Fruit fly (Drosophila melanogaster) whole organism, adult: ENCODE data around the gene Ir8a.
A peak's percentile ranks its signal among the peaks of the same experiment; 100 is the strongest.

Source experiments
- CG11617 ChIP-seq: fragments of 200-800 bp; sonication (Bioruptor generic); optimal IDR thresholded peaks from 2 replicates; lab custom pipeline; 2017; ENCODE audit warnings: mild to moderate bottlenecking, missing biosample characterization, missing genetic modification reagents, missing genetic modification characterization
- CG12768 ChIP-seq: fragments of 200-800 bp; sonication (Bioruptor generic); optimal IDR thresholded peaks from 2 replicates; lab custom pipeline; 2017; ENCODE audit warnings: missing biosample characterization, missing genetic modification characterization, mild to moderate bottlenecking, moderate library complexity, missing genetic modification reagents
- CG14711 ChIP-seq: fragments of 200-800 bp; sonication (Bioruptor generic); optimal IDR thresholded peaks from 2 replicates; lab custom pipeline; 2018; ENCODE audit warnings: missing biosample characterization, mild to moderate bottlenecking, missing genetic modification characterization, moderate library complexity
- CG1620 ChIP-seq: fragments of 200-800 bp; sonication (Bioruptor generic); optimal IDR thresholded peaks from 2 replicates; lab custom pipeline; 2016; ENCODE audit warnings: missing biosample characterization, missing genetic modification characterization
- CG33017 ChIP-seq: fragments of 200-800 bp; sonication (Bioruptor generic); optimal IDR thresholded peaks from 2 replicates; lab custom pipeline; 2018; ENCODE audit warnings: missing biosample characterization, mild to moderate bottlenecking, missing genetic modification characterization, moderate library complexity
- CG5204 ChIP-seq: fragments of 200-800 bp; sonication (Bioruptor generic); optimal IDR thresholded peaks from 2 replicates; lab custom pipeline; 2016; ENCODE audit warnings: missing biosample characterization, missing genetic modification characterization
- CG7045 ChIP-seq: fragments of 200-800 bp; sonication (Bioruptor generic); optimal IDR thresholded peaks from 2 replicates; lab custom pipeline; 2017; ENCODE audit warnings: missing biosample characterization, mild to moderate bottlenecking, missing genetic modification characterization
- CG7101 ChIP-seq: fragments of 200-800 bp; sonication (Bioruptor generic); optimal IDR thresholded peaks from 2 replicates; lab custom pipeline; 2018; ENCODE audit warnings: missing biosample characterization, mild to moderate bottlenecking, missing genetic modification characterization, moderate library complexity
- Clk ChIP-seq: fragments of 200-800 bp; sonication (Bioruptor generic); optimal IDR thresholded peaks from 2 replicates; lab custom pipeline; 2017; ENCODE audit warnings: missing biosample characterization, missing genetic modification characterization
- Crg-1 ChIP-seq: fragments of 200-800 bp; sonication (Bioruptor generic); optimal IDR thresholded peaks from 2 replicates; lab custom pipeline; 2016; ENCODE audit warnings: missing biosample characterization, missing genetic modification characterization
- Hr96 ChIP-seq: fragments of 200-800 bp; sonication (Bioruptor generic); optimal IDR thresholded peaks from 2 replicates; lab custom pipeline; 2016; ENCODE audit warnings: missing biosample characterization, missing genetic modification characterization
- Mnt ChIP-seq: fragments of 200-800 bp; sonication (Bioruptor generic); optimal IDR thresholded peaks from 2 replicates; lab custom pipeline; 2016; ENCODE audit warnings: missing biosample characterization, mild to moderate bottlenecking, missing genetic modification characterization
- bab1 ChIP-seq: fragments of 200-800 bp; sonication (Bioruptor generic); optimal IDR thresholded peaks from 3 replicates; lab custom pipeline; 2019; ENCODE audit warnings: missing biosample characterization, mild to moderate bottlenecking, missing genetic modification characterization, moderate library complexity
- cic ChIP-seq: fragments of 200-800 bp; sonication (Bioruptor generic); optimal IDR thresholded peaks from 2 replicates; lab custom pipeline; 2017; ENCODE audit warnings: missing biosample characterization, mild to moderate bottlenecking, missing genetic modification characterization, moderate library complexity
- cnc ChIP-seq, 2 experiments: fragments of >200 bp; optimal IDR thresholded peaks; 2 replicates each; lab custom pipeline; 2017
- kay ChIP-seq: fragments of 200-800 bp; sonication (Bioruptor generic); peaks from one replicate; lab custom pipeline; 2016; ENCODE audit warnings: missing biosample characterization, missing genetic modification characterization, borderline replicate concordance
- ovo ChIP-seq: fragments of 200-800 bp; sonication (Bioruptor generic); optimal IDR thresholded peaks from 2 replicates; lab custom pipeline; 2016; ENCODE audit warnings: missing biosample characterization, missing genetic modification characterization
- pad ChIP-seq: fragments of 200-800 bp; sonication (Bioruptor generic); optimal IDR thresholded peaks from 3 replicates; lab custom pipeline; 2017; ENCODE audit warnings: missing biosample characterization, missing genetic modification characterization, mild to moderate bottlenecking, moderate library complexity, missing genetic modification reagents
- tj ChIP-seq: fragments of 200-800 bp; sonication (Bioruptor generic); optimal IDR thresholded peaks from 3 replicates; lab custom pipeline; 2017; ENCODE audit warnings: missing biosample characterization, mild to moderate bottlenecking, missing genetic modification characterization, moderate library complexity
- toe ChIP-seq: fragments of 200-800 bp; sonication (Bioruptor generic); optimal IDR thresholded peaks from 2 replicates; lab custom pipeline; 2016; ENCODE audit warnings: missing biosample characterization, missing genetic modification characterization

Ir8a gene

DNA sequence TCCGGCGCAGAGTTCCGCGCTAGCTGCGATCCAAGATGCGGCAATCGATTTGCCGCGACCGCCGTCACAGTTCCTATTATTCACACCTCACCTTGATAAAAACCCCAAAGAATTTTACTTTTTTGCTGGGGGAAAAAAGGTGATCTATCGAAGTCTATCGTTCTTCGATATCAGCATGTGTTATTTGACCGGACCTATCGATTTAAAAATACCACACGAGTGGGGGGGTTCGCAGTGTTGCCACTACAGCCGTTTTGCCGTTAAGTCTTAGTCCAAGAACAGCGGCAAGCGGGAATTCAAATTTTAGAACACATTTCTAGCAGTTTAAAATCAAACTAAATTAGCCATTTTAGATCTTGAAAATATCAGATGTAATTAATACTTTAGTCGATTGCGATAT lies 4.2 kb downstream of the Ir8a start, which contains the start of gene CG12121:
Gene CG12121 (minus strand): TSS at position 180 of the 400 bp plus-strand sequence.
- TF ChIP-seq CG14711 (tag; lab: Kevin White, UChicago) = peak; percentile 31
- no peak for TF ChIP-seq tj (GFP tag; lab: Kevin White, UChicago)
- no peak for TF ChIP-seq Mnt (GFP tag; lab: Kevin White, UChicago)
- TF ChIP-seq bab1 (GFP tag; lab: Kevin White, UChicago) = peak; percentile 65
- no peak for TF ChIP-seq CG1620 (GFP tag; lab: Kevin White, UChicago)
- TF ChIP-seq Clk = no peak

- TF ChIP-seq ovo = no peak
- no peak for TF ChIP-seq bab1 (GFP tag; lab: Kevin White, UChicago)
- no peak for TF ChIP-seq tj (GFP tag; lab: Kevin White, UChicago)
- TF ChIP-seq kay (GFP tag; lab: Kevin White, UChicago) = no peak
- TF ChIP-seq CG1620 (GFP tag; lab: Kevin White, UChicago) = no peak
- TF ChIP-seq CG7045 (GFP tag; lab: Kevin White, UChicago) = no peak
- no peak for TF ChIP-seq CG11617
Observed at dm6 chrX:9226837-9227236, 9.5 kb downstream of the Ir8a start, which contains the start of gene Gr8a. Gene Gr8a (plus strand): TSS chrX:9227137.

DNA sequence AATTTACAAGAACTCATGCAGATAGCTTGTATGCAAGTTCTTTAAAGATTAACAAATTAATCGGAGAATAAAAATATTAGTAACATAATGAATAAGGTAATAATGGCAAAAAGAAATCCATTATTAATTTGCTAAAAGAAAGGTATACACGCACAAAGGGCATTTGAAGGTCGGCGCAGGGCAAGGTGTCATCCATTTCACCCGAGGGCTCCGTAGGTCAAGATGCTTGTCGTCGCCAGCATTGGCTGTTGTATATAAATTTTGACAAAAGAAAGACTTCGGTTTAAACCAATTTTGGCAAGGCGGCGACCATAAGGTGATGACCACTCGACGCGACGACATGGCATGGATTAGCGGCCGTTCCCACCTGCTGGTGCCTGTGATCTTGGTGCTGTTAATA lies 11.2 kb downstream of the Ir8a start, which contains the start of gene CG15370:
Gene CG15370 (plus strand): TSS at position 301 of the 400 bp plus-strand sequence.
- TF ChIP-seq CG7045 (GFP tag; lab: Kevin White, UChicago) (no peak), Hr96 (GFP tag; lab: Kevin White, UChicago) (no peak), CG33017 (no peak), tj (GFP tag; lab: Kevin White, UChicago) (no peak), Clk (no peak), ovo (no peak), CG5204 (GFP tag; lab: Kevin White, UChicago) (no peak), CG1620 (GFP tag; lab: Kevin White, UChicago) (no peak), CG11617 (no peak), kay (GFP tag; lab: Kevin White, UChicago) (no peak)

DNA sequence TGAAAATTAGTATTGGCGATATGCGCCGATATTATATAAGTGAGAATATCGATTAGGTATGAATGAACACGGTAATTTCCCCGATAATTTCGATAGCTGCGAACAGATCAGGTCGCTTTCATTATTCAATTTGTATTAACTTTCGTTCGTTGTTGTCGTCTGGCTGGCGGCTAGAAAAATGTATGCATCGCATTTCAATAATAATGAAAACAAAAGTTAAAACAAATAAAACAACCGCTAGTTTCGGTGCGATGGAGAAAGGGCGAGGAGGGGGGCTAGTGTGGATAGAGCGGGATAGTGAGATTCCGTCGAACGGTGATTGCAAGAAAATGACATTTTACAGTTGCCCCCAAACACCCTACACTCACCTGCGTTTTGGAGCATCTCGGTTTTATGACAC lies 12.0 kb downstream of the Ir8a start:
- peak; percentile 30 for TF ChIP-seq ovo
- TF ChIP-seq CG11617 = no peak

- TF ChIP-seq CG5204 (GFP tag; lab: Kevin White, UChicago) (peak; percentile 17), pad (GFP tag; lab: Kevin White, UChicago) (no peak)
Observed at dm6 chrX:9223182-9223581, 13.2 kb downstream of the Ir8a start, which contains the start of gene t. Gene t (minus strand): TSS chrX:9223257.

DNA sequence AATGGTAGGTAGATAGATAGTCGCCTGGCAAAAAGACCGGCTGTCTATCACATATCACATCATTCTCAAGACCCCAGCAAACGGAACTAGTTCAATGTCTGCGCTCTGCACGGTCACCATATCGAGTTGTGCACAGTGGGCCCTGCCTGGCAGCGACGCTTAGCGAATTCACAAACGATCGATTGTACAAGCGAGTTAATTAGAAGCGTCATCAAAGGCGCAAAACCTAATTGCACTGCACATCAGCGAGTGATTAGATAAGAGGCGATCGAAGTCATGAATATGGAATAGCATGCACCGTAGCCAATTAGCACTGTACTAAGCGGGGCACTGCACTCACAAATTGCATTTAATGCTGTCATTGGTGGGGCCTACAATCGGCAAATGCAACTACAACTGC lies 16.0 kb downstream of the Ir8a start:
- TF ChIP-seq CG7045 (GFP tag; lab: Kevin White, UChicago) = no peak
- no peak for TF ChIP-seq cic (GFP tag; lab: Kevin White, UChicago)
- TF ChIP-seq toe (GFP tag; lab: Kevin White, UChicago) = no peak
- TF ChIP-seq bab1 (GFP tag; lab: Kevin White, UChicago) = peak; percentile 26
- TF ChIP-seq CG33017 = peak; percentile 9

DNA sequence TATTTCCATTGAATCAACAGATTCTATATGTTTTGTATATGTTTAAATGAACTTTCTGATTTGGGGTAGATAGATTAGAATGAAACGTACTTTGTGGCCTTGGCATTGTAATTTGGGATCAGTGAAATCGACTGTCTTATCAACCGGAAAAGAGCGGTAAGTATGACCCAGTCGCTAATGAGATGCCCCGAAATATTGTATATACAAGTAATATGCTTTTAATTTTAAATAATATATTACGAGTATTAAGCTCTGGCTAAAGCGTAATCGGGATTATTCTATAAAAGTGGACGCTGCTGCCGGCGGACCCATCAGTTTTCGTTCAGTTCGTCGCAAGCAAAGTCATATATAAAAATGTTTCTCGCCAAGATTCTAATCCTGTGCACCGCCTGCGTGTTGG lies 19.8 kb downstream of the Ir8a start, which contains the start of gene CG15369:
Gene CG15369 (plus strand): TSS at position 301 of the 400 bp plus-strand sequence.
- TF ChIP-seq Hr96 (GFP tag; lab: Kevin White, UChicago) (no peak), CG7101 (no peak), cic (GFP tag; lab: Kevin White, UChicago) (no peak), cnc (optimal IDR thresholded peaks at IDR 0.05; lab: Kevin White, UChicago) (no peak), bab1 (GFP tag; lab: Kevin White, UChicago) (no peak), CG7045 (GFP tag; lab: Kevin White, UChicago) (no peak), tj (GFP tag; lab: Kevin White, UChicago) (no peak)

- TF ChIP-seq Hr96 (GFP tag; lab: Kevin White, UChicago) (no peak), ovo (no peak), CG1620 (GFP tag; lab: Kevin White, UChicago) (no peak), bab1 (GFP tag; lab: Kevin White, UChicago) (no peak), cnc (optimal IDR thresholded peaks at IDR 0.05; lab: Kevin White, UChicago) (no peak), CG11617 (no peak), tj (GFP tag; lab: Kevin White, UChicago) (no peak), CG33017 (no peak)
Observed at dm6 chrX:9215485-9215884, 20.9 kb downstream of the Ir8a start, which contains the start of gene CG15368. Gene CG15368 (plus strand): TSS chrX:9215785.

- TF ChIP-seq toe (GFP tag; lab: Kevin White, UChicago) (no peak), ovo (no peak), CG33017 (no peak), tj (GFP tag; lab: Kevin White, UChicago) (no peak), CG5204 (GFP tag; lab: Kevin White, UChicago) (no peak), bab1 (GFP tag; lab: Kevin White, UChicago) (no peak), CG14711 (tag; lab: Kevin White, UChicago) (no peak), CG12768 (GFP tag; lab: Kevin White, UChicago) (no peak), Hr96 (GFP tag; lab: Kevin White, UChicago) (no peak), cic (GFP tag; lab: Kevin White, UChicago) (no peak), Clk (no peak), Crg-1 (GFP tag; lab: Kevin White, UChicago) (no peak), CG1620 (GFP tag; lab: Kevin White, UChicago) (no peak), CG11617 (no peak), CG7045 (GFP tag; lab: Kevin White, UChicago) (no peak), kay (GFP tag; lab: Kevin White, UChicago) (no peak), CG7101 (no peak), cnc (optimal IDR thresholded peaks at IDR 0.05; lab: Kevin White, UChicago) (no peak)
Observed at dm6 chrX:9214576-9214975, 21.8 kb downstream of the Ir8a start, which contains the start of gene Obp8a. Gene Obp8a (plus strand): TSS chrX:9214876.
